Fruit fly (Drosophila melanogaster) whole organism, pupa: Measurements from ENCODE around the gene CG32284.

Source experiments
- CG12605 ChIP-seq: fragments of 200-800 bp; sonication (Bioruptor generic); IDR thresholded peaks from 2 replicates; pipeline ENCODE4 v1.3.6; 2022; ENCODE audit warnings: missing biosample characterization, missing genetic modification characterization
- CG13204 ChIP-seq: fragments of 200-800 bp; sonication (Bioruptor generic); optimal IDR thresholded peaks from 2 replicates; lab custom pipeline; 2018; ENCODE audit warnings: missing biosample characterization, mild to moderate bottlenecking, missing genetic modification characterization, moderate library complexity
- CG9948 ChIP-seq: fragments of 200-800 bp; sonication (Bioruptor generic); optimal IDR thresholded peaks from 2 replicates; lab custom pipeline; 2018; ENCODE audit warnings: missing biosample characterization, mild to moderate bottlenecking, missing genetic modification characterization, moderate library complexity
- D1 ChIP-seq: fragments of 200-800 bp; sonication (Bioruptor generic); optimal IDR thresholded peaks from 2 replicates; lab custom pipeline; 2018; ENCODE audit warnings: missing biosample characterization, mild to moderate bottlenecking, missing genetic modification characterization, moderate library complexity
- Pif1A ChIP-seq: fragments of 200-800 bp; sonication (Bioruptor generic); optimal IDR thresholded peaks from 3 replicates; lab custom pipeline; 2016; ENCODE audit warnings: missing biosample characterization, missing genetic modification characterization
- rn ChIP-seq: fragments of 200-800 bp; sonication (Bioruptor generic); IDR thresholded peaks from 2 replicates; pipeline ENCODE4 v1.3.6; 2022; ENCODE audit warnings: missing biosample characterization, missing genetic modification characterization

- no peak for TF ChIP-seq D1 (tag; lab: Kevin White, UChicago)
- no peak for TF ChIP-seq CG9948 (tag; lab: Kevin White, UChicago)
- no peak for TF ChIP-seq rn (GFP tag; lab: Robert Waterston, UW)
- TF ChIP-seq Pif1A (GFP tag; lab: Kevin White, UChicago) = no peak
- no peak for TF ChIP-seq CG13204 (GFP tag; lab: Kevin White, UChicago)
- no peak for TF ChIP-seq CG12605
These were observed 45.1 kb upstream of the CG32284 start for dm6 chr3L:3141411-3141810.
